Fruit fly (Drosophila melanogaster): ENCODE measurements around the gene ple.

dm6 chr3L:6719392-6719889 is at the start of gene ple:
- TF ChIP-seq tj (GFP tag; optimal IDR thresholded peaks at IDR 0.05) = no peak
- no peak for TF ChIP-seq CG33017 (tag; optimal IDR thresholded peaks at IDR 0.05)
- TF ChIP-seq Crg-1 (GFP tag; optimal IDR thresholded peaks at IDR 0.05) = no peak
- TF ChIP-seq ovo (GFP tag; optimal IDR thresholded peaks at IDR 0.05) = no peak
- no peak for TF ChIP-seq Hr96 (GFP tag; optimal IDR thresholded peaks at IDR 0.05)
- no peak for TF ChIP-seq CG7101 (tag; optimal IDR thresholded peaks at IDR 0.05)
- TF ChIP-seq Clk (GFP tag; optimal IDR thresholded peaks at IDR 0.05) = no peak
- TF ChIP-seq Mnt (GFP tag; optimal IDR thresholded peaks at IDR 0.05) = no peak
- no peak for TF ChIP-seq CG7045 (GFP tag; optimal IDR thresholded peaks at IDR 0.05)
- TF ChIP-seq CG14711 (tag; optimal IDR thresholded peaks at IDR 0.05) = no peak
- TF ChIP-seq cnc (optimal IDR thresholded peaks at IDR 0.05) = no peak
- no peak for TF ChIP-seq kay (GFP tag; ENCODE audit: borderline replicate concordance)
- no peak for TF ChIP-seq CG11617 (GFP tag; optimal IDR thresholded peaks at IDR 0.05)

Data from whole organism, adult.